Worm (Caenorhabditis elegans) whole organism, L3 larva: Measurements from ENCODE around the gene ndub-2.

ENCODE experiments used
- ama-1 ChIP-seq: fragments of 150-350 bp; optimal IDR thresholded peaks from 2 replicates; lab custom pipeline; 2018
- elt-1 ChIP-seq: fragments of 150-350 bp; optimal IDR thresholded peaks from 2 replicates; lab custom pipeline; 2014; ENCODE audit warnings: missing biosample characterization, missing genetic modification characterization
- elt-2 ChIP-seq: sonication (generic microtip); optimal IDR thresholded peaks from 2 replicates; lab custom pipeline; 2016; ENCODE audit warnings: missing genetic modification reagents, mild to moderate bottlenecking, missing genetic modification characterization, missing compliant biosample characterization
- fos-1 ChIP-seq: fragments of 150-350 bp; optimal IDR thresholded peaks from 2 replicates; lab custom pipeline; 2014; ENCODE audit warnings: missing biosample characterization, missing genetic modification characterization
- lsy-12 ChIP-seq: sonication (generic microtip); optimal IDR thresholded peaks from 2 replicates; lab custom pipeline; 2016; ENCODE audit warnings: mild to moderate bottlenecking, missing genetic modification characterization, missing compliant biosample characterization
- nfya-1 ChIP-seq: sonication (generic microtip); optimal IDR thresholded peaks from 2 replicates; lab custom pipeline; 2017; ENCODE audit warnings: missing genetic modification characterization, mild to moderate bottlenecking, missing compliant biosample characterization, antibody characterized with exemption, moderate library complexity; ENCODE audit not compliant: insufficient read depth
- nhr-11 ChIP-seq: fragments of 150-350 bp; optimal IDR thresholded peaks from 2 replicates; lab custom pipeline; 2014; ENCODE audit warnings: missing biosample characterization, missing genetic modification characterization
- ztf-11 ChIP-seq: fragments of 150-350 bp; optimal IDR thresholded peaks from 2 replicates; lab custom pipeline; 2014; ENCODE audit warnings: missing biosample characterization, missing genetic modification characterization

- no peak for TF ChIP-seq nhr-11 (tag; lab: Kevin White, UChicago)
- no peak for TF ChIP-seq ztf-11 (tag; lab: Kevin White, UChicago)
- no peak for TF ChIP-seq ama-1 (lab: Kevin White, UChicago)
- TF ChIP-seq lsy-12 (tag; lab: Kevin White, UChicago), result no peak
- peak; percentile 43 for TF ChIP-seq elt-2 (tag; lab: Kevin White, UChicago)
- TF ChIP-seq nfya-1 (tag; lab: Kevin White, UChicago), result no peak
- TF ChIP-seq elt-1 (tag; lab: Kevin White, UChicago), result no peak
- no peak for TF ChIP-seq fos-1
Measured at ce11 chrII:8990267-8990666, 5.9 kb upstream of the ndub-2 start.
